Worm (Caenorhabditis elegans) whole organism, L4 larva: ENCODE results near the gene rmd-3.

Experiments
- D1046.2 ChIP-seq: fragments of 200-800 bp; sonication (Bioruptor generic); IDR thresholded peaks from 2 replicates; pipeline ENCODE4 v1.3.6; 2022; ENCODE audit warnings: missing genetic modification characterization, missing compliant biosample characterization
- F26F4.8 ChIP-seq: fragments of 200-800 bp; sonication (Bioruptor generic); conservative IDR thresholded peaks from 2 replicates; pipeline ENCODE4 v1.3.6; 2022; ENCODE audit warnings: missing genetic modification characterization, missing compliant biosample characterization
- F49E8.2 ChIP-seq: sonication (generic microtip); optimal IDR thresholded peaks from 2 replicates; lab custom pipeline; 2016; ENCODE audit warnings: missing compliant biosample characterization, mild to moderate bottlenecking, missing genetic modification characterization, borderline replicate concordance
- R02D3.7 ChIP-seq: fragments of 150-350 bp; sonication (generic microtip); optimal IDR thresholded peaks from 3 replicates; lab custom pipeline; 2014; ENCODE audit warnings: missing biosample characterization, missing genetic modification characterization
- ama-1 ChIP-seq: fragments of 150-350 bp; optimal IDR thresholded peaks from 2 replicates; lab custom pipeline; 2014; ENCODE audit warnings: inconsistent platforms, mixed read lengths
- arid-1 ChIP-seq: fragments of 200-800 bp; sonication (Bioruptor generic); conservative IDR thresholded peaks from 2 replicates; pipeline ENCODE4 v1.3.6; 2022; ENCODE audit warnings: missing genetic modification reagents, missing genetic modification characterization, missing compliant biosample characterization
- ceh-82 ChIP-seq: sonication (generic microtip); optimal IDR thresholded peaks from 2 replicates; lab custom pipeline; 2017; ENCODE audit warnings: missing biosample characterization, missing genetic modification characterization
- ces-1 ChIP-seq: fragments of 150-350 bp; sonication (generic microtip); optimal IDR thresholded peaks from 4 replicates; lab custom pipeline; 2014; ENCODE audit warnings: missing biosample characterization, missing genetic modification reagents, missing genetic modification characterization
- ctbp-1 ChIP-seq: fragments of 200-800 bp; sonication (Bioruptor generic); IDR thresholded peaks from 2 replicates; pipeline ENCODE4 v1.3.6; 2022; ENCODE audit warnings: missing genetic modification reagents, missing genetic modification characterization, missing compliant biosample characterization
- daf-16 ChIP-seq, 3 experiments: sonication (generic microtip); optimal IDR thresholded peaks; 2 replicates each; lab custom pipeline; 2016 to 2017; ENCODE audit warnings: missing genetic modification characterization in 3 of 3, missing genetic modification reagents in 3 of 3, mild to moderate bottlenecking in 2 of 3, missing compliant biosample characterization in 2 of 3, missing biosample characterization in 1 of 3, moderate library complexity in 1 of 3
- daf-19 ChIP-seq: fragments of 200-800 bp; sonication (Bioruptor generic); conservative IDR thresholded peaks from 2 replicates; pipeline ENCODE4 v1.3.6; 2022; ENCODE audit warnings: missing genetic modification characterization, missing compliant biosample characterization
- dpl-1 ChIP-seq: fragments of 150-350 bp; optimal IDR thresholded peaks from 2 replicates; lab custom pipeline; 2014; ENCODE audit warnings: missing biosample characterization, missing genetic modification reagents, missing genetic modification characterization
- duxl-1 ChIP-seq: sonication (generic microtip); optimal IDR thresholded peaks from 2 replicates; lab custom pipeline; 2016; ENCODE audit warnings: mild to moderate bottlenecking, missing genetic modification characterization, moderate library complexity, missing compliant biosample characterization; ENCODE audit not compliant: poor library complexity
- dve-1 ChIP-seq: sonication (generic microtip); optimal IDR thresholded peaks from 2 replicates; lab custom pipeline; 2017; ENCODE audit warnings: antibody characterized with exemption, mild to moderate bottlenecking, missing genetic modification characterization, missing compliant biosample characterization; ENCODE audit not compliant: insufficient read depth
- hif-1 ChIP-seq, 2 experiments: sonication (generic microtip); optimal IDR thresholded peaks; 2 replicates each; lab custom pipeline; 2016 to 2017; ENCODE audit warnings: missing compliant biosample characterization in 2 of 2, missing genetic modification characterization in 2 of 2, missing genetic modification reagents in 2 of 2, missing genotype in 2 of 2, mild to moderate bottlenecking in 1 of 2
- hlh-11 ChIP-seq: fragments of 200-800 bp; sonication (Bioruptor generic); optimal IDR thresholded peaks from 2 replicates; lab custom pipeline; 2018; ENCODE audit warnings: mild to moderate bottlenecking, missing genetic modification characterization, missing compliant biosample characterization
- hlh-30 ChIP-seq: sonication (generic microtip); optimal IDR thresholded peaks from 2 replicates; lab custom pipeline; 2017; ENCODE audit warnings: antibody characterized with exemption, mild to moderate bottlenecking, missing genetic modification characterization, missing compliant biosample characterization; ENCODE audit not compliant: insufficient read depth
- jun-1 ChIP-seq: fragments of 150-350 bp; optimal IDR thresholded peaks from 2 replicates; lab custom pipeline; 2014; ENCODE audit warnings: missing biosample characterization, missing genetic modification reagents, missing genetic modification characterization
- lin-1 ChIP-seq: fragments of 200-800 bp; sonication (Bioruptor generic); IDR thresholded peaks from 2 replicates; pipeline ENCODE4 v1.3.6; 2022; ENCODE audit warnings: missing genetic modification reagents, missing genetic modification characterization, missing compliant biosample characterization
- lin-13 ChIP-seq: fragments of 150-350 bp; optimal IDR thresholded peaks from 2 replicates; lab custom pipeline; 2014; ENCODE audit warnings: missing biosample characterization, missing genetic modification reagents, missing genetic modification characterization
- lin-38 ChIP-seq: fragments of 200-800 bp; sonication (Bioruptor generic); IDR thresholded peaks from 2 replicates; pipeline ENCODE4 v1.3.6; 2022; ENCODE audit warnings: missing genetic modification reagents, missing genetic modification characterization, missing compliant biosample characterization
- lin-39 ChIP-seq: fragments of 150-350 bp; optimal IDR thresholded peaks from 2 replicates; lab custom pipeline; 2014; ENCODE audit warnings: missing biosample characterization, missing genetic modification reagents, missing genetic modification characterization
- lir-3 ChIP-seq: sonication (generic microtip); optimal IDR thresholded peaks from 2 replicates; lab custom pipeline; 2016; ENCODE audit warnings: mild to moderate bottlenecking, missing genetic modification characterization, missing compliant biosample characterization
- lsy-2 ChIP-seq, 2 experiments: fragments of 150-350 bp in 1 of 2; sonication (generic microtip) in 1 of 2; optimal IDR thresholded peaks; 2 replicates each; lab custom pipeline; 2014 to 2017; ENCODE audit warnings: missing biosample characterization in 2 of 2, missing genetic modification characterization in 2 of 2
- madf-5 ChIP-seq, 2 experiments: fragments of 200-800 bp; sonication (Bioruptor generic); IDR thresholded peaks; 2 replicates each; pipeline ENCODE4 v1.3.6; 2022; ENCODE audit warnings: missing compliant biosample characterization in 2 of 2, missing genetic modification characterization in 2 of 2
- madf-9 ChIP-seq: fragments of 200-800 bp; sonication (Bioruptor generic); conservative IDR thresholded peaks from 2 replicates; pipeline ENCODE4 v1.3.6; 2022; ENCODE audit warnings: missing genetic modification reagents, missing genetic modification characterization, missing compliant biosample characterization
- mdt-29 ChIP-seq: fragments of 200-800 bp; sonication (Bioruptor generic); IDR thresholded peaks from 2 replicates; pipeline ENCODE4 v1.3.6; 2022; ENCODE audit warnings: missing genetic modification reagents, missing genetic modification characterization, missing compliant biosample characterization
- mep-1 ChIP-seq: fragments of 150-350 bp; sonication (generic microtip); optimal IDR thresholded peaks from 3 replicates; lab custom pipeline; 2014; ENCODE audit warnings: missing biosample characterization, missing genetic modification characterization
- mes-2 ChIP-seq: sonication (generic microtip); optimal IDR thresholded peaks from 2 replicates; lab custom pipeline; 2016; ENCODE audit warnings: missing genotype, mild to moderate bottlenecking, missing genetic modification characterization, missing compliant biosample characterization; ENCODE audit not compliant: poor library complexity, severe bottlenecking
- mxl-2 ChIP-seq: fragments of 200-800 bp; sonication (Bioruptor generic); conservative IDR thresholded peaks from 2 replicates; pipeline ENCODE4 v1.3.6; 2022; ENCODE audit warnings: missing genetic modification reagents, missing genetic modification characterization, missing compliant biosample characterization
- mxl-3 ChIP-seq: fragments of 200-800 bp; sonication (Bioruptor generic); optimal IDR thresholded peaks from 2 replicates; lab custom pipeline; 2018; ENCODE audit warnings: mild to moderate bottlenecking, missing genetic modification characterization, missing compliant biosample characterization
- nhr-10 ChIP-seq: fragments of 150-350 bp; optimal IDR thresholded peaks from 2 replicates; lab custom pipeline; 2014; ENCODE audit warnings: missing biosample characterization, missing genetic modification characterization
- nhr-11 ChIP-seq: fragments of 150-350 bp; optimal IDR thresholded peaks from 2 replicates; lab custom pipeline; 2014; ENCODE audit warnings: missing biosample characterization, missing genetic modification characterization
- nhr-111 ChIP-seq: fragments of 200-800 bp; sonication (Bioruptor generic); optimal IDR thresholded peaks from 2 replicates; lab custom pipeline; 2018; ENCODE audit warnings: mild to moderate bottlenecking, missing genetic modification characterization, missing compliant biosample characterization
- nhr-237 ChIP-seq: sonication (generic microtip); optimal IDR thresholded peaks from 2 replicates; lab custom pipeline; 2017; ENCODE audit warnings: missing biosample characterization, missing genetic modification characterization
- nhr-28 ChIP-seq: fragments of 150-350 bp; optimal IDR thresholded peaks from 2 replicates; lab custom pipeline; 2014; ENCODE audit warnings: missing biosample characterization, missing genetic modification characterization
- nhr-42 ChIP-seq: fragments of 200-800 bp; sonication (Bioruptor generic); IDR thresholded peaks from 2 replicates; pipeline ENCODE4 v1.3.6; 2022; ENCODE audit warnings: missing genetic modification characterization, missing compliant biosample characterization
- nhr-6 ChIP-seq: fragments of 150-350 bp; optimal IDR thresholded peaks from 2 replicates; lab custom pipeline; 2014; ENCODE audit warnings: missing biosample characterization, missing genetic modification characterization
- nhr-76 ChIP-seq: fragments of 150-350 bp; optimal IDR thresholded peaks from 2 replicates; lab custom pipeline; 2014; ENCODE audit warnings: missing biosample characterization, missing genetic modification characterization
- nhr-77 ChIP-seq: fragments of 150-350 bp; optimal IDR thresholded peaks from 2 replicates; lab custom pipeline; 2014; ENCODE audit warnings: missing biosample characterization, missing genetic modification characterization
- rbr-2 ChIP-seq: sonication (generic microtip); optimal IDR thresholded peaks from 2 replicates; lab custom pipeline; 2016; ENCODE audit warnings: missing genotype, missing genetic modification characterization, missing compliant biosample characterization
- saeg-2 ChIP-seq: fragments of 200-800 bp; sonication (Bioruptor generic); IDR thresholded peaks from 2 replicates; pipeline ENCODE4 v1.3.6; 2022; ENCODE audit warnings: missing genetic modification reagents, missing genetic modification characterization, missing compliant biosample characterization
- set-16 ChIP-seq: fragments of 200-800 bp; sonication (Bioruptor generic); IDR thresholded peaks from 2 replicates; pipeline ENCODE4 v1.3.6; 2022; ENCODE audit warnings: missing genetic modification reagents, missing genetic modification characterization, missing compliant biosample characterization
- skn-1 ChIP-seq: fragments of 150-350 bp; optimal IDR thresholded peaks from 2 replicates; lab custom pipeline; 2014; ENCODE audit warnings: missing biosample characterization, missing genetic modification characterization
- snpc-1.2 ChIP-seq: fragments of 200-800 bp; sonication (Bioruptor generic); IDR thresholded peaks from 2 replicates; pipeline ENCODE4 v1.3.6; 2022; ENCODE audit warnings: missing genetic modification reagents, missing genetic modification characterization, missing compliant biosample characterization
- vab-7 ChIP-seq: fragments of 200-800 bp; sonication (Bioruptor generic); IDR thresholded peaks from 2 replicates; pipeline ENCODE4 v1.3.6; 2022; ENCODE audit warnings: missing genetic modification reagents, missing genetic modification characterization, missing compliant biosample characterization
- zfp-2 ChIP-seq: sonication (generic microtip); optimal IDR thresholded peaks from 2 replicates; lab custom pipeline; 2016; ENCODE audit warnings: mild to moderate bottlenecking, missing genetic modification characterization, missing compliant biosample characterization
- ztf-11 ChIP-seq: fragments of 150-350 bp; optimal IDR thresholded peaks from 2 replicates; lab custom pipeline; 2014; ENCODE audit warnings: missing biosample characterization, missing genetic modification characterization
- ztf-7 ChIP-seq: fragments of 150-350 bp; optimal IDR thresholded peaks from 2 replicates; lab custom pipeline; 2014; ENCODE audit warnings: missing biosample characterization, missing genetic modification characterization

The rmd-3 gene

DNA sequence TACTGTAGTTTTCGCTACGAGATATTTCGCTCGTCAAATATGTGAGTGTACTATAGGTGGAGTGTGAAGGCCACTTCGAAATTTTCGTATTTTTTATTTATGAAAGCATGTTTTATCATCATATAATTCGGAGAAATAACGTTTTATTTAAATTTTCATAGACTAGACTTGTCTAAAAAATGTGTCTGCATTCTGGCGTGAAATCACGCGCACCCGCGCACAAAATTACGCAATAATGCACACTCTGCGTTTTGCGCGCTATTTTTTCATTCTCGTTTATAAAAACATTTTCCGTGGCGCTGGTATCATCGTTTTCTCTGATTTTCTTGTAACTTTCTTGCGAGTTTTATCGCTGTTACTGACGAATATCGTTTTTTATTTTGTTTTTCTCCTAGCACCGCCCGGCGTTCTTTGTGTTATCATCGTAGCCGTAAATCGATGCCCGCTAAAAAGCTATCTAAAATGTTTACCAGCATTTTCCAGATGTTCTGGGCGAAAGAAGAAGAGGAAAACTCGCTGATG is 42.1 kb downstream of the rmd-3 start, which contains the start of gene saps-1 (continued):
- TF ChIP-seq mep-1 (peak; percentile 0), dpl-1 (GFP tag; lab: Kevin White, UChicago) (peak; percentile 41)

DNA sequence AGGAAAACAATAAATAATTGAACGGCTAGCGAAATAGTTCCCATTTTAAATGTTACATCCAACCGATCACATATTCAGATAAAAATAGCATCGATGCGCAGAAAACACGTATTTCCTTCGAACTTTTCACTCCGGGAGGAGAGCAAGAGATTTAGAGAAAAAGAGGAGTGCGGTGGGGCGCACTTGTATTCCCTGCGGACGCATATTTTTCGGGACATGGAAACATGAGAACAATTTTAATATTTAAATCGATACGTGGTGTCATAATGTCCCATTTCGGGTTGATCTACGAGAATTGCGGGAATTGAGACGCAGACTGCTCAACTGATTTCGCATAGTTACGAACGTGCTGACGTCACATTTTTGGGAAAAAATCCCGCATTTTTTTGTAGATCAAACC is 46.0 kb downstream of the rmd-3 start, which contains the start of gene C47G2.4:
TSS of gene C47G2.4 (minus strand) at position 174 of the 400 bp plus-strand sequence.
- TF ChIP-seq daf-19 (GFP tag; lab: Robert Waterston, UW) (no peak), hif-1 (tag; optimal IDR thresholded peaks at IDR 0.05; lab: Kevin White, UChicago) (peak in 1 of 2 experiments; percentile 56), ztf-11 (no peak), hlh-30 (peak; percentile 38), nhr-77 (tag; lab: Kevin White, UChicago) (no peak), dve-1 (peak; percentile 64), arid-1 (GFP tag; lab: Robert Waterston, UW) (no peak), nhr-76 (no peak), mes-2 (tag; lab: Kevin White, UChicago) (peak; percentile 94), duxl-1 (peak; percentile 45), mxl-3 (GFP tag; lab: Kevin White, UChicago) (peak; percentile 19), hlh-11 (tag; lab: Kevin White, UChicago) (peak; percentile 33), ctbp-1 (GFP tag; lab: Robert Waterston, UW) (no peak), lin-1 (GFP tag; lab: Robert Waterston, UW) (no peak), ces-1 (GFP tag; lab: Kevin White, UChicago) (no peak), dpl-1 (GFP tag; lab: Kevin White, UChicago) (peak; percentile 66), jun-1 (no peak), nhr-6 (tag; lab: Kevin White, UChicago) (no peak), lir-3 (tag; lab: Kevin White, UChicago) (no peak), ceh-82 (no peak), set-16 (GFP tag; lab: Robert Waterston, UW) (no peak), nhr-237 (tag; lab: Kevin White, UChicago) (no peak), nhr-111 (GFP tag; lab: Kevin White, UChicago) (no peak), nhr-11 (tag; lab: Kevin White, UChicago) (no peak), daf-16 (GFP tag; optimal IDR thresholded peaks at IDR 0.05; lab: Kevin White, UChicago) (no peak), daf-16 (tag; optimal IDR thresholded peaks at IDR 0.05; lab: Kevin White, UChicago) (peak; percentile 46), madf-9 (no peak), mxl-2 (GFP tag; lab: Robert Waterston, UW) (no peak), lin-13 (peak; percentile 41), D1046.2 (no peak), ztf-7 (no peak), zfp-2 (no peak), lsy-2 (tag; optimal IDR thresholded peaks at IDR 0.05; lab: Kevin White, UChicago) (peak in 1 of 2 experiments; percentile 76), lin-39 (tag; lab: Kevin White, UChicago) (no peak), vab-7 (GFP tag; lab: Robert Waterston, UW) (no peak), F49E8.2 (tag; lab: Kevin White, UChicago) (no peak), snpc-1.2 (GFP tag; lab: Robert Waterston, UW) (no peak), saeg-2 (GFP tag; lab: Robert Waterston, UW) (no peak), lin-38 (peak; percentile 96), nhr-28 (tag; lab: Kevin White, UChicago) (peak; percentile 42), nhr-42 (0 out of 2 replicates have a peak, but pooled peaks have one; percentile 11), ama-1 (lab: Kevin White, UChicago) (no peak), skn-1 (tag; lab: Kevin White, UChicago) (no peak), F26F4.8 (no peak), madf-5 (GFP tag; IDR thresholded peaks at IDR 0.05; lab: Robert Waterston, UW) (no peak), rbr-2 (peak; percentile 57), nhr-10 (tag; lab: Kevin White, UChicago) (no peak), R02D3.7 (no peak), mdt-29 (no peak)
